Fruit fly (Drosophila melanogaster): ENCODE data around the gene p130CAS.

The p130CAS gene

dm6 chr3L:145998-146576, 6.6 kb upstream of the p130CAS start, which contains the start of gene CG6845 (continued):
- TF ChIP-seq CG7928 (GFP tag; optimal IDR thresholded peaks at IDR 0.05) (peak; percentile 15), Sry-δ (GFP tag; optimal IDR thresholded peaks at IDR 0.05) (peak; percentile 73), CG11093 (GFP tag; IDR thresholded peaks at IDR 0.05) (no peak), Kr (GFP tag; optimal IDR thresholded peaks at IDR 0.05) (no peak), tgo (GFP tag; IDR thresholded peaks at IDR 0.05) (no peak), CrebB (tag; optimal IDR thresholded peaks at IDR 0.05) (no peak), CG1647 (GFP tag; optimal IDR thresholded peaks at IDR 0.05) (no peak), D19B (GFP tag; optimal IDR thresholded peaks at IDR 0.05) (no peak), btn (GFP tag; optimal IDR thresholded peaks at IDR 0.05) (no peak), lilli (GFP tag; optimal IDR thresholded peaks at IDR 0.05) (no peak), CG9932 (GFP tag; IDR thresholded peaks at IDR 0.05) (no peak), sc (optimal IDR thresholded peaks at IDR 0.05) (no peak), sc (GFP tag; optimal IDR thresholded peaks at IDR 0.05) (no peak), CG14965 (GFP tag; optimal IDR thresholded peaks at IDR 0.05; ENCODE audit: borderline replicate concordance) (no peak), sqz (GFP tag; optimal IDR thresholded peaks at IDR 0.05) (no peak), ems (GFP tag; optimal IDR thresholded peaks at IDR 0.05) (no peak), CG16863 (GFP tag; optimal IDR thresholded peaks at IDR 0.05) (no peak), PHDP (tag; optimal IDR thresholded peaks at IDR 0.05) (no peak), Mrtf (GFP tag; IDR thresholded peaks at IDR 0.05) (no peak), CG3726 (GFP tag; IDR thresholded peaks at IDR 0.05) (no peak), onecut (GFP tag; IDR thresholded peaks at IDR 0.05) (peak; percentile 29), CG18476 (GFP tag; optimal IDR thresholded peaks at IDR 0.05) (no peak), Chrac-16 (GFP tag; optimal IDR thresholded peaks at IDR 0.05) (no peak), Drgx (GFP tag; IDR thresholded peaks at IDR 0.05) (no peak), CG12104 (GFP tag; optimal IDR thresholded peaks at IDR 0.05) (no peak), NfI (GFP tag; optimal IDR thresholded peaks at IDR 0.05) (no peak), CG7357 (GFP tag; IDR thresholded peaks at IDR 0.05) (no peak), tup (GFP tag; optimal IDR thresholded peaks at IDR 0.05) (no peak), CG15011 (GFP tag; optimal IDR thresholded peaks at IDR 0.05) (no peak), Sry-β (GFP tag; optimal IDR thresholded peaks at IDR 0.05) (no peak), CG6254 (GFP tag; optimal IDR thresholded peaks at IDR 0.05) (no peak), CG32532 (GFP tag; IDR thresholded peaks at IDR 0.05) (no peak), CG9876 (GFP tag; optimal IDR thresholded peaks at IDR 0.05) (no peak), CG7987 (GFP tag; optimal IDR thresholded peaks at IDR 0.05) (no peak), CG10654 (GFP tag; optimal IDR thresholded peaks at IDR 0.05) (no peak), run (tag; optimal IDR thresholded peaks at IDR 0.05) (no peak), Awh (GFP tag; IDR thresholded peaks at IDR 0.05) (no peak), schlank (tag; optimal IDR thresholded peaks at IDR 0.05) (no peak), CG31365 (tag; optimal IDR thresholded peaks at IDR 0.05) (no peak), CG6175 (GFP tag; IDR thresholded peaks at IDR 0.05) (no peak), fd96Cb (tag; optimal IDR thresholded peaks at IDR 0.05) (no peak), Antp (GFP tag; optimal IDR thresholded peaks at IDR 0.05) (no peak), B-H2 (GFP tag; optimal IDR thresholded peaks at IDR 0.05) (no peak), dpn (GFP tag; optimal IDR thresholded peaks at IDR 0.05) (no peak), danr (GFP tag; IDR thresholded peaks at IDR 0.05) (no peak), fd3F (GFP tag; optimal IDR thresholded peaks at IDR 0.05) (no peak), CG17361 (GFP tag; IDR thresholded peaks at IDR 0.05) (no peak), CG42726 (GFP tag; IDR thresholded peaks at IDR 0.05; ENCODE audit: partially characterized antibody) (0 out of 2 replicates have a peak, but pooled peaks have one; percentile 31), cwo (GFP tag; optimal IDR thresholded peaks at IDR 0.05) (no peak), Ssrp (tag; optimal IDR thresholded peaks at IDR 0.05) (no peak), CG11085 (GFP tag; IDR thresholded peaks at IDR 0.05) (no peak), exex (tag; optimal IDR thresholded peaks at IDR 0.05) (no peak)

All from whole organism, embryonic.